Worm (Caenorhabditis elegans) whole organism, L3 larva: ENCODE data around the gene EGAP1.5.

Experiments
- ZK546.5 ChIP-seq: sonication (generic microtip); optimal IDR thresholded peaks from 2 replicates; lab custom pipeline; 2017; ENCODE audit warnings: missing biosample characterization, missing genetic modification characterization
- aly-2 ChIP-seq: fragments of 150-350 bp; optimal IDR thresholded peaks from 2 replicates; lab custom pipeline; 2014; ENCODE audit warnings: missing biosample characterization, missing genetic modification characterization
- ceh-16 ChIP-seq: sonication (generic microtip); optimal IDR thresholded peaks from 2 replicates; lab custom pipeline; 2017; ENCODE audit warnings: missing biosample characterization, missing genetic modification characterization
- daf-12 ChIP-seq: fragments of 150-350 bp; optimal IDR thresholded peaks from 2 replicates; lab custom pipeline; 2014; ENCODE audit warnings: missing biosample characterization, missing genetic modification reagents, missing genetic modification characterization
- fos-1 ChIP-seq: fragments of 150-350 bp; optimal IDR thresholded peaks from 2 replicates; lab custom pipeline; 2014; ENCODE audit warnings: missing biosample characterization, missing genetic modification characterization
- lin-15B ChIP-seq: fragments of 150-350 bp; optimal IDR thresholded peaks from 2 replicates; lab custom pipeline; 2014; ENCODE audit warnings: missing biosample characterization, missing genetic modification characterization
- lsy-12 ChIP-seq: sonication (generic microtip); optimal IDR thresholded peaks from 2 replicates; lab custom pipeline; 2016; ENCODE audit warnings: mild to moderate bottlenecking, missing genetic modification characterization, missing compliant biosample characterization
- unc-39 ChIP-seq: sonication (generic microtip); optimal IDR thresholded peaks from 4 replicates; lab custom pipeline; 2017; ENCODE audit warnings: missing biosample characterization, missing genetic modification characterization
- unc-62 ChIP-seq: fragments of 150-350 bp; sonication (generic microtip); optimal IDR thresholded peaks from 4 replicates; lab custom pipeline; 2014; ENCODE audit warnings: missing biosample characterization, missing genetic modification reagents, missing genetic modification characterization
- zag-1 ChIP-seq: fragments of 150-350 bp; optimal IDR thresholded peaks from 2 replicates; lab custom pipeline; 2014; ENCODE audit warnings: missing biosample characterization, missing genetic modification characterization
- ztf-11 ChIP-seq: fragments of 150-350 bp; optimal IDR thresholded peaks from 2 replicates; lab custom pipeline; 2014; ENCODE audit warnings: missing biosample characterization, missing genetic modification characterization
- ztf-4 ChIP-seq: fragments of 150-350 bp; optimal IDR thresholded peaks from 2 replicates; lab custom pipeline; 2014; ENCODE audit warnings: missing biosample characterization, missing genetic modification characterization

DNA sequence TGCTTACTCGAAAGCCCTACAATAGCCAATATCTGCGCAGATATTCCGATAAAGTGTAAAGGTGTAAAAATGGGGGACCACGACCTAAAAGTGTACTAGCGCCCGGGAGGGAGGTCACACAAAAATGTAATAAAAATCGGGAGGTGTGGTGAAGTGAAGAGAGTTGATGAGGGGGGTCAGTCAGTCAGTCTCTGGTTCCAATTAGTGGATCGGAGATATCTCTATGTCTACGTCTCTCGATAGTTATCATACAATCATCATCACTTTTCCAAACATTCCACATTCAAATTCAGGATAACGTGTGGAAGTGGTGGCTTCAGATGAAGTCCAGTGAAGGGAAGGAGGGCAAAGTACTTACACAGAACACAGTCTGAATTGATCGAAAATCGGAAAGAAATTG lies 44.5 kb downstream of the EGAP1.5 start:
- no peak for TF ChIP-seq lsy-12 (tag; lab: Kevin White, UChicago)
- no peak for TF ChIP-seq aly-2 (tag; lab: Kevin White, UChicago)
- TF ChIP-seq unc-62 (GFP tag; lab: Kevin White, UChicago) = no peak
- TF ChIP-seq ceh-16 = no peak
- TF ChIP-seq ztf-4 (tag; lab: Kevin White, UChicago) = no peak
- no peak for TF ChIP-seq fos-1 (tag; lab: Kevin White, UChicago)
- TF ChIP-seq unc-39 (tag; lab: Kevin White, UChicago) = no peak
- no peak for TF ChIP-seq daf-12 (tag; lab: Kevin White, UChicago)
- no peak for TF ChIP-seq lin-15B
- TF ChIP-seq ZK546.5 = no peak
- TF ChIP-seq zag-1 (tag; lab: Kevin White, UChicago) = no peak
- TF ChIP-seq ztf-11 (tag; lab: Kevin White, UChicago) = no peak
